Fruit fly (Drosophila melanogaster): ENCODE data around the gene TBC1D23.

The TBC1D23 gene

DNA sequence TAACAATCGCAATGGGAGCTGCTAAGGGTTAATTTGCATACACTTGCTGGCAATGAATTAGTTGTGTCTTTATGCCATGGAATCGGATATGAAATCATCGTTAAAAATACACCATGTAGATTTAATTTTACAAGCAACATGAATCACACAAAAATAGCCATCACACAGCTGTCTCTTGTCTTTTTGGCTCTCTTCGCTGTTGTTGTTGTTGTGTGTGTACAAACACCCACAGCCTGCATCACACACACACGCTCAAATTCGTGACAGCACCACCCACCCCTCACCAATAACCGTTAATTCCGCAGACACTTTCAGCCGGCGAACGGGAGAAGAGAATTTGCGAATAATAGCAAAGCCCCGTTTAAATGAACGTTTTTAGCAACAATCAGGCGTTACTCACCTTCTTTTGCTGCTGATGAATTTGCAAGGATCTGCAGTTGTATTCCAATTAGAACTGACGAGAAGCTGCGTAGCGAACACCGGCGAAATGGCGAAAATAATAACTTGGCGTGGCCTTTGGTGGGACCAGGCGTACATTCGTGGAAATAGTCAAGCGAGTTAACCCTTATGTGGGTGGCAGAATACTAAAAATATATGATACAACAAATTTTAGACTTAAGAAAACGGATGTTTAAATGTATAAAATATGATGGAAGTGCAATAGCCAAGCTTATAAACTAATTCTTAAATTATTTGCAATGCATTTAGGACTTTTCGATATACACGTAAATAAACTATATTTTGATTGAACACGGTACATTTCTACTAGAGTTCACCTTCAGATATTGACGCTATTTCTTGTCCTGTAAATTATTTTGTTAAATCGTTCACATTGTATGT is 28.8 kb downstream of the TBC1D23 start, which contains the start of gene capt (continued):
- TF ChIP-seq lola (GFP tag; optimal IDR thresholded peaks at IDR 0.05): peak in 1 of 3 experiments; percentile 48
- peak; percentile 21 for TF ChIP-seq CG4424 (GFP tag; optimal IDR thresholded peaks at IDR 0.05)
- peak; percentile 18 to 31 for TF ChIP-seq Pdp1 (GFP tag; optimal IDR thresholded peaks at IDR 0.05)
- TF ChIP-seq dati (GFP tag; IDR thresholded peaks at IDR 0.05): no peak
- TF ChIP-seq CG17361 (GFP tag; IDR thresholded peaks at IDR 0.05): peak; percentile 58; the same call in 2 of the 3 replicates
- TF ChIP-seq CG10959 (GFP tag; IDR thresholded peaks at IDR 0.05): peak; percentile 89
- TF ChIP-seq disco-r (GFP tag; optimal IDR thresholded peaks at IDR 0.05): no peak
- TF ChIP-seq schlank (tag; optimal IDR thresholded peaks at IDR 0.05): peak; percentile 27
- peak; percentile 68 for TF ChIP-seq slbo (GFP tag; IDR thresholded peaks at IDR 0.05)
- peak; percentile 39 for TF ChIP-seq Chrac-16 (GFP tag; optimal IDR thresholded peaks at IDR 0.05)
- TF ChIP-seq psq (GFP tag; optimal IDR thresholded peaks at IDR 0.05): no peak
- peak; percentile 23; the same call in 1 of the 2 replicates for TF ChIP-seq HLH3B (GFP tag; IDR thresholded peaks at IDR 0.05)
- TF ChIP-seq HLH54F (GFP tag; optimal IDR thresholded peaks at IDR 0.05): peak; percentile 16
- TF ChIP-seq mam (GFP tag; optimal IDR thresholded peaks at IDR 0.05): peak; percentile 49
- TF ChIP-seq D (optimal IDR thresholded peaks at IDR 0.05): no peak
- TF ChIP-seq D (GFP tag; optimal IDR thresholded peaks at IDR 0.05): no peak
- peak; percentile 21; the same call in 1 of the 3 replicates for TF ChIP-seq Dbx (GFP tag; IDR thresholded peaks at IDR 0.05)
- no peak for TF ChIP-seq so (GFP tag; IDR thresholded peaks at IDR 0.05)
- peak; percentile 22; the same call in 1 of the 2 replicates for TF ChIP-seq MBD-R2 (GFP tag; IDR thresholded peaks at IDR 0.05)
- TF ChIP-seq kah (GFP tag; optimal IDR thresholded peaks at IDR 0.05): peak; percentile 94
- 0 out of 3 replicates have a peak, but pooled peaks have one; percentile 30 for TF ChIP-seq zfh1 (GFP tag; IDR thresholded peaks at IDR 0.05)
- TF ChIP-seq Fer3 (tag; optimal IDR thresholded peaks at IDR 0.05): peak; percentile 22
- peak; percentile 10 for TF ChIP-seq Mad (GFP tag; optimal IDR thresholded peaks at IDR 0.05)
- peak; percentile 35 for TF ChIP-seq PHDP (tag; optimal IDR thresholded peaks at IDR 0.05)
- peak; percentile 57; the same call in 1 of the 3 replicates for TF ChIP-seq ci (GFP tag; IDR thresholded peaks at IDR 0.05)
- TF ChIP-seq CG34422 (GFP tag; IDR thresholded peaks at IDR 0.05): peak; percentile 95
- peak; percentile 24 for TF ChIP-seq CG15696 (tag; optimal IDR thresholded peaks at IDR 0.05)
- no peak for TF ChIP-seq CG1832 (GFP tag; optimal IDR thresholded peaks at IDR 0.05)
- TF ChIP-seq CG10209 (GFP tag; optimal IDR thresholded peaks at IDR 0.05): peak; percentile 7
- peak; percentile 6 to 66 for TF ChIP-seq crp (GFP tag; optimal IDR thresholded peaks at IDR 0.05)
- peak; percentile 36 for TF ChIP-seq scrt (GFP tag; optimal IDR thresholded peaks at IDR 0.05)
- peak; percentile 12 for TF ChIP-seq CG16863 (GFP tag; optimal IDR thresholded peaks at IDR 0.05)
- TF ChIP-seq Hr3 (GFP tag; optimal IDR thresholded peaks at IDR 0.05): peak; percentile 41
- TF ChIP-seq CG10543 (GFP tag; optimal IDR thresholded peaks at IDR 0.05): peak; percentile 2
- peak; percentile 82; the same call in 1 of the 4 replicates for TF ChIP-seq chinmo (GFP tag; IDR thresholded peaks at IDR 0.05; ENCODE audit: partially characterized antibody)
- peak; percentile 11 for TF ChIP-seq fd96Cb (tag; optimal IDR thresholded peaks at IDR 0.05)
- TF ChIP-seq Gug (GFP tag; IDR thresholded peaks at IDR 0.05): 0 out of 4 replicates have a peak, but pooled peaks have one; percentile 16
- TF ChIP-seq bab2 (GFP tag; optimal IDR thresholded peaks at IDR 0.05): peak; percentile 40
- no peak for TF ChIP-seq CG10431 (GFP tag; optimal IDR thresholded peaks at IDR 0.05)
- peak; percentile 51; the same call in 2 of the 3 replicates for TF ChIP-seq tgo (GFP tag; IDR thresholded peaks at IDR 0.05)
- peak; percentile 75 for TF ChIP-seq gfzf (GFP tag; optimal IDR thresholded peaks at IDR 0.05)
- TF ChIP-seq CG17359 (tag; optimal IDR thresholded peaks at IDR 0.05): no peak
- TF ChIP-seq CG7786 (GFP tag; optimal IDR thresholded peaks at IDR 0.05): peak; percentile 26
- TF ChIP-seq z (GFP tag; IDR thresholded peaks at IDR 0.05): 0 out of 3 replicates have a peak, but pooled peaks have one; percentile 3
- TF ChIP-seq CG15479 (GFP tag; optimal IDR thresholded peaks at IDR 0.05): peak; percentile 38
- TF ChIP-seq CG32532 (GFP tag; IDR thresholded peaks at IDR 0.05): peak; percentile 41; the same call in 1 of the 2 replicates
- TF ChIP-seq nmo (GFP tag; optimal IDR thresholded peaks at IDR 0.05): peak; percentile 40
- peak; percentile 72 for TF ChIP-seq Rfx (GFP tag; IDR thresholded peaks at IDR 0.05)

All from whole organism, embryonic.